Worm (Caenorhabditis elegans) whole organism, L4/young adult: ENCODE measurements around the gene hrg-3.

Experiments
- W03F9.2 ChIP-seq: fragments of 150-350 bp; optimal IDR thresholded peaks from 2 replicates; lab custom pipeline; 2014; ENCODE audit warnings: missing biosample characterization, missing genetic modification characterization
- dao-5 ChIP-seq: sonication (generic microtip); optimal IDR thresholded peaks from 2 replicates; lab custom pipeline; 2016; ENCODE audit warnings: missing genotype, missing genetic modification characterization, moderate library complexity, missing compliant biosample characterization
- him-1 ChIP-seq: sonication (generic microtip); optimal IDR thresholded peaks from 2 replicates; lab custom pipeline; 2016; ENCODE audit warnings: missing genotype, missing genetic modification reagents, missing genetic modification characterization, missing compliant biosample characterization

DNA sequence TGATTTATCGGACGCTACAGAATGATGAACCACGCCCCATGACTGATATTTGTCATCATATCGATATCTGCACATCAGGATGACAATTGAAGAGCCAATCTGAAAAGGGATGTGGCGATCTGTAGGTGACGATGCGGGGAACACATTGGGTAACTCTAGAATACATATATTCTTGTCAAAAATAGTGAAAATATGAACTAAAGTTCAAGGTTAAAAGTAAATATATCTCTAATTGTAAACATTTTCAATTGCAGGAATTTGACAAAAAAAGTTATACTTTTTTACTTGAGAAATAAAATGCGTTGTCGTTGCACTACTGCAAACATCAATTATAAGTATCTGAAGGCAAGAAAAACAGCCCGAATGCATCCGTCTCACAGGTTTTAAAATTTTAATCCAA is 3.4 kb upstream of the hrg-3 start, which contains the start of gene F58E6.6:
- TF ChIP-seq him-1 (tag; lab: Kevin White, UChicago) (no peak), dao-5 (tag; lab: Kevin White, UChicago) (no peak), W03F9.2 (tag; lab: Kevin White, UChicago) (no peak)
